Worm (Caenorhabditis elegans): ENCODE results near the gene srw-43.

srw-43 gene

ce11 chrV:16706549-16706948 is 20.7 kb downstream of the srw-43 start, which contains the start of gene clec-9:
clec-9 (minus strand) TSS chrV:16706649.
- no peak for TF ChIP-seq ceh-39 (tag; optimal IDR thresholded peaks at IDR 0.05)
- no peak for TF ChIP-seq unc-39 (tag; optimal IDR thresholded peaks at IDR 0.05)
- TF ChIP-seq hlh-1 (tag; optimal IDR thresholded peaks at IDR 0.05) = no peak
- TF ChIP-seq elt-3 (tag; optimal IDR thresholded peaks at IDR 0.05) = no peak
- TF ChIP-seq M03D4.4 (tag; optimal IDR thresholded peaks at IDR 0.05) = no peak
- TF ChIP-seq sptf-1 (tag; optimal IDR thresholded peaks at IDR 0.05) = no peak

ce11 chrV:16713797-16714196 is 28.0 kb downstream of the srw-43 start:
- TF ChIP-seq sptf-1 (tag; optimal IDR thresholded peaks at IDR 0.05) (no peak), ceh-43 (GFP tag; optimal IDR thresholded peaks at IDR 0.05) (no peak), snpc-4 (tag; optimal IDR thresholded peaks at IDR 0.05) (no peak), mls-2 (tag; optimal IDR thresholded peaks at IDR 0.05) (no peak), M03D4.4 (tag; optimal IDR thresholded peaks at IDR 0.05) (no peak), sem-2 (GFP tag; optimal IDR thresholded peaks at IDR 0.05) (no peak), mab-5 (tag; optimal IDR thresholded peaks at IDR 0.05) (no peak), nhr-12 (tag; optimal IDR thresholded peaks at IDR 0.05) (no peak), bed-3 (GFP tag; optimal IDR thresholded peaks at IDR 0.05) (no peak), ceh-39 (tag; optimal IDR thresholded peaks at IDR 0.05) (no peak), hlh-1 (tag; optimal IDR thresholded peaks at IDR 0.05) (no peak), unc-39 (tag; optimal IDR thresholded peaks at IDR 0.05) (no peak), elt-1 (tag; optimal IDR thresholded peaks at IDR 0.05; ENCODE audit: borderline replicate concordance, insufficient read depth) (no peak), lin-32 (GFP tag; optimal IDR thresholded peaks at IDR 0.05) (no peak), cnd-1 (tag; optimal IDR thresholded peaks at IDR 0.05) (no peak), nhr-28 (tag; optimal IDR thresholded peaks at IDR 0.05) (no peak), flh-1 (GFP tag; optimal IDR thresholded peaks at IDR 0.05) (no peak), elt-3 (tag; optimal IDR thresholded peaks at IDR 0.05) (no peak)

DNA sequence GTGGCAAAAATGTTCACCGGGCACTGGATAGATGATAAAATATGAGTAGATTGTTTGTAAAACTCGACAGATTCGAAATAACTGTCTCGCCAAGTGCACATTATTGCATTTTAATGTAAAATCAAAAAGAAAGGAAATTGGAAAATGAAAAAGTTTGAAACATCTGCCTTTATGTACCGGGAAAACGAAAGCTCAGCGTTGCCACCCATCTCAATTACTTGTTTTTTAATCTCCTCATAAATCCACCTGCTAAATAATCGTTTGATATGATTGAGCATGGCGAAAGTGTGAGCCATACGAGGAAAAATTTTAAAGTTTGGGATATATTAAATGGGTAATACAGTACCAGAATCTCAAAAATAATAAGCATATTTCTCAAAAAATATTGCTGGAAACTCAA is 30.7 kb downstream of the srw-43 start, which contains the start of gene srh-137:
Gene srh-137, minus strand, starts transcription at position 101 of the 400 bp plus-strand sequence.
- TF ChIP-seq unc-62 (GFP tag; optimal IDR thresholded peaks at IDR 0.05) = no peak
- no peak for TF ChIP-seq ceh-83 (GFP tag; optimal IDR thresholded peaks at IDR 0.05)
- no peak for TF ChIP-seq blmp-1 (tag; optimal IDR thresholded peaks at IDR 0.05)
- TF ChIP-seq nhr-76 (tag; optimal IDR thresholded peaks at IDR 0.05) = no peak
- TF ChIP-seq ceh-43 (GFP tag; optimal IDR thresholded peaks at IDR 0.05) = no peak
- no peak for TF ChIP-seq unc-39 (tag; optimal IDR thresholded peaks at IDR 0.05)
- no peak for TF ChIP-seq sem-2 (GFP tag; optimal IDR thresholded peaks at IDR 0.05)
- no peak for TF ChIP-seq cnd-1 (tag; optimal IDR thresholded peaks at IDR 0.05)
- no peak for TF ChIP-seq pha-4 (tag; optimal IDR thresholded peaks at IDR 0.05)
- TF ChIP-seq hlh-1 (tag; optimal IDR thresholded peaks at IDR 0.05) = no peak

DNA sequence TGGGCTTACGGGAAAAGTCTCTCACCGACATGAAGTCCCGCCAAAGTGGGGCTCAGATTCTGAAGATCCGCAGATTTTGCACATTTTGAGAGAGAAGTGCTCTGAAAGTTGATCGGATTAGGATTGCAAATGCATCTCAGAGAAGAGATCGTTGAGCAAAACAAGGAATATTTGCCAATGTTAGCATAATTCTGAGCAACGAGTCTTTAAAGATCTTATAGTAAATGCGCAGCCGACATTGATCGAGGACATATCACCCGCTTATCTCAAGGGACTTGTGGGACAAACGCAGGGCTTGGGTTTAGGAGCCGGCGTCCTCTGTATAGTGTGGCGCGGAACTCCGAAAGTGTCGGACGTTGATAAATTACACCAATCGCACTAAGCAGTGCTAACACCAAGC is 37.9 kb downstream of the srw-43 start, which contains the start of gene nhr-112:
Gene nhr-112, minus strand, starts transcription at position 101 of the 400 bp plus-strand sequence.
- TF ChIP-seq nhr-237 (tag; optimal IDR thresholded peaks at IDR 0.05) = no peak
- TF ChIP-seq snpc-4 (tag; optimal IDR thresholded peaks at IDR 0.05) = no peak
- TF ChIP-seq hlh-1 (tag; optimal IDR thresholded peaks at IDR 0.05) = no peak
- no peak for TF ChIP-seq ztf-11 (tag; optimal IDR thresholded peaks at IDR 0.05)
- no peak for TF ChIP-seq ceh-83 (GFP tag; optimal IDR thresholded peaks at IDR 0.05)
- no peak for TF ChIP-seq lin-13 (tag; optimal IDR thresholded peaks at IDR 0.05)
- TF ChIP-seq zip-8 (tag; optimal IDR thresholded peaks at IDR 0.05) = no peak
- no peak for TF ChIP-seq ham-2 (GFP tag; optimal IDR thresholded peaks at IDR 0.05)
- no peak for TF ChIP-seq unc-39 (tag; optimal IDR thresholded peaks at IDR 0.05)
- no peak for TF ChIP-seq bed-3 (GFP tag; optimal IDR thresholded peaks at IDR 0.05)
- TF ChIP-seq sem-2 (GFP tag; optimal IDR thresholded peaks at IDR 0.05) = no peak
- no peak for TF ChIP-seq blmp-1 (tag; optimal IDR thresholded peaks at IDR 0.05)
- no peak for TF ChIP-seq pha-4 (tag; optimal IDR thresholded peaks at IDR 0.05)
- TF ChIP-seq drap-1 (GFP tag; optimal IDR thresholded peaks at IDR 0.05) = no peak
- TF ChIP-seq mls-2 (tag; optimal IDR thresholded peaks at IDR 0.05) = no peak

DNA sequence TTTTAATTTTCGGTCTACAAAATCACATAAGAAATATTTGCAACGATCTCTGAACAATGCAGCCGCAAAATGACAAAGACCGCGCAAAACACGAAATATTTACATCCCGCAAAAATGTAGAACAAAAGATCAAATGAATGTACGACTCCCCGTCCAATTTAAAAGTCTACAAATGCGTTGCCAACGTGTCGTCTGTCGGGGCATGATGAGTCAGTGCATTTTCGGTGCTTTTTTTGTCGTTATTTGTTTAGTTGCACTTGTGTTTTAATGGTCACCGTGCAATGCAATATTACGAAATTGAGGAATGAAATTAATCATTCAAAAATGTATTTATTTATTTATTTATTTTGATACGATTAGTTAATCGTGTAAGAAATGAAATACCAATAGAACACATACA is 38.7 kb downstream of the srw-43 start:
- TF ChIP-seq mls-2 (tag; optimal IDR thresholded peaks at IDR 0.05) (no peak), M03D4.4 (tag; optimal IDR thresholded peaks at IDR 0.05) (no peak), elt-3 (tag; optimal IDR thresholded peaks at IDR 0.05) (no peak), snpc-4 (tag; optimal IDR thresholded peaks at IDR 0.05) (no peak), lsy-2 (tag; optimal IDR thresholded peaks at IDR 0.05) (no peak), ztf-11 (tag; optimal IDR thresholded peaks at IDR 0.05) (no peak), sptf-1 (tag; optimal IDR thresholded peaks at IDR 0.05) (no peak), blmp-1 (tag; optimal IDR thresholded peaks at IDR 0.05) (no peak), elt-1 (tag; optimal IDR thresholded peaks at IDR 0.05; ENCODE audit: borderline replicate concordance, insufficient read depth) (no peak), flh-1 (GFP tag; optimal IDR thresholded peaks at IDR 0.05) (no peak), nhr-76 (tag; optimal IDR thresholded peaks at IDR 0.05) (no peak), nhr-28 (tag; optimal IDR thresholded peaks at IDR 0.05) (no peak), unc-120 (tag; optimal IDR thresholded peaks at IDR 0.05; ENCODE audit: poor library complexity, severe bottlenecking) (no peak), unc-39 (tag; optimal IDR thresholded peaks at IDR 0.05) (no peak)

All from whole organism, mixed stage, embryonic.